Worm (Caenorhabditis elegans) whole organism, mixed stage, embryonic: ENCODE results near the gene ZK632.11.

ENCODE experiments used
- ceh-83 ChIP-seq: fragments of 200-800 bp; sonication (Bioruptor generic); optimal IDR thresholded peaks from 2 replicates; lab custom pipeline; 2018; ENCODE audit warnings: mild to moderate bottlenecking, missing genetic modification characterization, missing compliant biosample characterization
- lin-32 ChIP-seq: fragments of 200-800 bp; sonication (Bioruptor generic); optimal IDR thresholded peaks from 2 replicates; lab custom pipeline; 2018; ENCODE audit warnings: mild to moderate bottlenecking, missing genetic modification characterization, missing compliant biosample characterization
- mls-2 ChIP-seq: sonication (generic microtip); optimal IDR thresholded peaks from 2 replicates; lab custom pipeline; 2016; ENCODE audit warnings: mild to moderate bottlenecking, missing genetic modification characterization, moderate library complexity, missing compliant biosample characterization

Gene ZK632.11

DNA sequence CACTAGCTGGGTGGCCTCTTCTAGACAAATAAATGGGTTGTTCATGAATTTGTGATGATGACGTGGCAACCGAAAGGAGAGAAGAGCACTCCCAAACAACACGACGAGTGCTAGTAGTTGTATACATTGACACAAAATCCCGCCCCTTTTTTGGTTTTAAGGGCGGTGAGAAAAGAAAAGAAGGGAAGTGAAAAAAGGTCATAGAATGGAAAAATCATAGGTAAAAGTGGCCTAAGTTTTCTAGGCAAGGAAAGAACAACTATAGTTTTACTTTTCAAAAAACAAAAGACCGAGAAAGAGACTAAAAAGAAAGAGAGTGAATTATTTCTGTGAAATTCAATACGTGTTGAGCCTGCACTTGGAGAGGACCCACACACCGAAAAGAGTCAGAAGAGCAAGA is 51.1 kb downstream of the ZK632.11 start, which contains the start of gene ZK757.2:
Gene ZK757.2, minus strand, starts transcription at position 101 of the 400 bp plus-strand sequence.
- TF ChIP-seq ceh-83 (GFP tag; lab: Kevin White, UChicago) (no peak), lin-32 (GFP tag; lab: Kevin White, UChicago) (no peak), mls-2 (tag; lab: Kevin White, UChicago) (no peak)
